Fruit fly (Drosophila melanogaster) S2 (cell line): Measurements from ENCODE around the gene CG8036.

ENCODE experiments used
- CG8478 ChIP-seq: fragments of >200 bp; optimal IDR thresholded peaks from 2 replicates; lab custom pipeline; 2018
- CTCF ChIP-seq, 2 experiments: fragments of >200 bp; optimal IDR thresholded peaks; 2 replicates each; lab custom pipeline; 2018

DNA sequence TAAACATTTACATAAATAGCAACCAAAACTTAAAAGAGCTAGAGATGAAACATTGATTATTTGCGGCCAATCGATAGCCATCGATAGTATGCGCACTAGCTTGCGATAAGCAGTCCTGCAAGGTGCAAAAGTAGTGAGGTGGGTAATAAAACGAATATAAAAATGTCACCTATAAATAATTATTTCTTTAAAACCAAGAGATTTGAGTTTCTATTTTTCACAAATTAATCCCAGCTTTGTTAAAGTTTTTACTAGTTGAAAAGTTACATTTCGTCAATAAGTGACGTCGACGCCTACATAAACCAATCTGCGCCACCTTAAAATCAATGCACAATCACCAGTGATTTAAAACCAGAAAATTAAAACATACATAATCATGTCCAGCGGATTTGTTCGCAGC, 16.9 kb upstream of the CG8036 start, which contains the start of the genes Mkk4 and SLIRP2:
- TF ChIP-seq CTCF (optimal IDR thresholded peaks at IDR 0.05; lab: Kevin White, UChicago): no peak
- TF ChIP-seq CG8478 (lab: Kevin White, UChicago): no peak
